Worm (Caenorhabditis elegans): ENCODE results near the gene R07B7.10.
"Not testable (repeated sequence)": the region's sequence is repeated elsewhere in the genome, so short reads cannot be mapped to it uniquely, and the experiment has no call there.

R07B7.10 gene

ce11 chrV:12115150-12115549 lies 32.1 kb downstream of the R07B7.10 start:
- TF ChIP-seq sea-1 (GFP tag; conservative IDR thresholded peaks at IDR 0.05) = no peak
- TF ChIP-seq hmbx-1 (tag; optimal IDR thresholded peaks at IDR 0.05) = no peak
- no peak for TF ChIP-seq hnd-1 (tag; optimal IDR thresholded peaks at IDR 0.05)
- no peak for TF ChIP-seq flt-1 (GFP tag; IDR thresholded peaks at IDR 0.05)
- TF ChIP-seq scrt-1 (GFP tag; IDR thresholded peaks at IDR 0.05) = no peak
- no peak for TF ChIP-seq B0310.2 (tag; optimal IDR thresholded peaks at IDR 0.05)
- TF ChIP-seq aly-1 (tag; optimal IDR thresholded peaks at IDR 0.05) = no peak
- TF ChIP-seq ceh-13 (GFP tag; optimal IDR thresholded peaks at IDR 0.05) = no peak
- no peak for TF ChIP-seq F13C5.2 (tag; optimal IDR thresholded peaks at IDR 0.05)
- TF ChIP-seq pes-1 (GFP tag; IDR thresholded peaks at IDR 0.05) = no peak
- no peak for TF ChIP-seq ama-1 (optimal IDR thresholded peaks at IDR 0.05)
- no peak for TF ChIP-seq hmg-4 (GFP tag; optimal IDR thresholded peaks at IDR 0.05)

- no peak for TF ChIP-seq flt-1 (GFP tag; IDR thresholded peaks at IDR 0.05)
- no peak for TF ChIP-seq hmbx-1 (tag; optimal IDR thresholded peaks at IDR 0.05)
- no peak for TF ChIP-seq pes-1 (GFP tag; IDR thresholded peaks at IDR 0.05)
- no peak for TF ChIP-seq ceh-13 (GFP tag; optimal IDR thresholded peaks at IDR 0.05)
- TF ChIP-seq F13C5.2 (tag; optimal IDR thresholded peaks at IDR 0.05) = no peak
- TF ChIP-seq ets-7 (tag; optimal IDR thresholded peaks at IDR 0.05) = no peak
- TF ChIP-seq ama-1 (optimal IDR thresholded peaks at IDR 0.05) = no peak
- no peak for TF ChIP-seq B0310.2 (tag; optimal IDR thresholded peaks at IDR 0.05)
- TF ChIP-seq tbx-37 (GFP tag; conservative IDR thresholded peaks at IDR 0.05) = no peak
- no peak for TF ChIP-seq hmg-4 (GFP tag; optimal IDR thresholded peaks at IDR 0.05)
- TF ChIP-seq ceh-36 (tag; optimal IDR thresholded peaks at IDR 0.05) = no peak
- TF ChIP-seq aly-1 (tag; optimal IDR thresholded peaks at IDR 0.05) = no peak
- TF ChIP-seq tbx-11 (GFP tag; IDR thresholded peaks at IDR 0.05) = no peak
- TF ChIP-seq tra-4 (tag; optimal IDR thresholded peaks at IDR 0.05) = no peak
- TF ChIP-seq scrt-1 (GFP tag; IDR thresholded peaks at IDR 0.05) = no peak
- no peak for TF ChIP-seq hnd-1 (tag; optimal IDR thresholded peaks at IDR 0.05)
- TF ChIP-seq sea-1 (GFP tag; conservative IDR thresholded peaks at IDR 0.05) = no peak
These were observed 34.6 kb downstream of the R07B7.10 start, which contains the start of gene C13C4.8 for ce11 chrV:12117567-12118053. Gene C13C4.8 (plus strand): TSS chrV:12118003.

- TF ChIP-seq tbx-11 (GFP tag; IDR thresholded peaks at IDR 0.05) (no peak), pes-1 (GFP tag; IDR thresholded peaks at IDR 0.05) (no peak), B0310.2 (tag; optimal IDR thresholded peaks at IDR 0.05) (no peak), ets-7 (tag; optimal IDR thresholded peaks at IDR 0.05) (no peak), ceh-13 (GFP tag; optimal IDR thresholded peaks at IDR 0.05) (no peak), scrt-1 (GFP tag; IDR thresholded peaks at IDR 0.05) (no peak), ceh-36 (tag; optimal IDR thresholded peaks at IDR 0.05) (no peak), tra-4 (tag; optimal IDR thresholded peaks at IDR 0.05) (no peak), F13C5.2 (tag; optimal IDR thresholded peaks at IDR 0.05) (no peak), sea-1 (GFP tag; conservative IDR thresholded peaks at IDR 0.05) (no peak), hnd-1 (tag; optimal IDR thresholded peaks at IDR 0.05) (no peak), flt-1 (GFP tag; IDR thresholded peaks at IDR 0.05) (no peak), hmg-4 (GFP tag; optimal IDR thresholded peaks at IDR 0.05) (no peak), hmbx-1 (tag; optimal IDR thresholded peaks at IDR 0.05) (no peak), aly-1 (tag; optimal IDR thresholded peaks at IDR 0.05) (no peak), tbx-37 (GFP tag; conservative IDR thresholded peaks at IDR 0.05) (no peak), ama-1 (optimal IDR thresholded peaks at IDR 0.05) (no peak)
These were observed 37.4 kb downstream of the R07B7.10 start, which contains the start of gene C13C4.7 for ce11 chrV:12120381-12120780. Gene C13C4.7 (minus strand): TSS chrV:12120481.

- TF ChIP-seq sea-1 (GFP tag; conservative IDR thresholded peaks at IDR 0.05) (no peak), hnd-1 (tag; optimal IDR thresholded peaks at IDR 0.05) (no peak), B0310.2 (tag; optimal IDR thresholded peaks at IDR 0.05) (no peak), ama-1 (optimal IDR thresholded peaks at IDR 0.05) (no peak), tra-4 (tag; optimal IDR thresholded peaks at IDR 0.05) (no peak), tbx-11 (GFP tag; IDR thresholded peaks at IDR 0.05) (no peak)
These were observed 38.3 kb downstream of the R07B7.10 start, which contains the start of gene C13C4.6 for ce11 chrV:12121274-12121673. Gene C13C4.6 (plus strand): TSS chrV:12121574.

- TF ChIP-seq tbx-37 (GFP tag; conservative IDR thresholded peaks at IDR 0.05); aly-1 (tag; optimal IDR thresholded peaks at IDR 0.05); pes-1 (GFP tag; IDR thresholded peaks at IDR 0.05): not testable (repeated sequence)
These were observed 47.7 kb downstream of the R07B7.10 start, which contains the start of gene C27A7.6 for ce11 chrV:12130688-12131087. Gene C27A7.6 (minus strand): TSS chrV:12130788.

- not testable (repeated sequence) for TF ChIP-seq scrt-1 (GFP tag; IDR thresholded peaks at IDR 0.05); hnd-1 (tag; optimal IDR thresholded peaks at IDR 0.05); hmbx-1 (tag; optimal IDR thresholded peaks at IDR 0.05)
These were observed 48.1 kb downstream of the R07B7.10 start, which contains the start of gene enpp-1 for ce11 chrV:12131157-12131556. Gene enpp-1 (plus strand): TSS chrV:12131457.
